Worm (Caenorhabditis elegans): ENCODE data around the gene T24B8.7.

DNA sequence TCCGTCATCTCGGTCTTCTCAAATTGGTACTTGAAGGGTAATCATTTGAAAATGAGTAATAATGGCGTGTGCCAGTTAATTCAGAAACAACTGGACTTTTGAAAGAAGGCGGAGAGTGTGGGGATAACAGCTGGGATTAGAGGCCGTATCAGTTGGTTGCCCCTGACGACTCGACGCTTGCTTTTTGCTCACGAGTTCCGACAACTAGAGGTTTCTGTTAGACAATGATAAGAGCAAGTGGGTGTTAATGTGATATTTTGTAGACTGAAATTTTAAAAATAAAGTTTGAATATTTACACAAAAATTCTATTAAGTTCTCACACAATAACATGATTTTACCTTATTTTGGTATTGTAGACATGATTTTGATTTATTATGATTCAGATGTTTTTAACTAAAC, 48.4 kb downstream of the T24B8.7 start, which contains the start of gene F44G4.7:
- no peak for TF ChIP-seq flt-1 (GFP tag; IDR thresholded peaks at IDR 0.05)
- TF ChIP-seq T22C8.4 (GFP tag; IDR thresholded peaks at IDR 0.05), result no peak
- TF ChIP-seq cog-1 (tag; optimal IDR thresholded peaks at IDR 0.05), result no peak
- no peak for TF ChIP-seq ztf-23 (GFP tag; IDR thresholded peaks at IDR 0.05)
- no peak for TF ChIP-seq ref-1 (GFP tag; conservative IDR thresholded peaks at IDR 0.05)
- TF ChIP-seq klf-2 (GFP tag; conservative IDR thresholded peaks at IDR 0.05), result no peak
- TF ChIP-seq tab-1 (GFP tag; IDR thresholded peaks at IDR 0.05), result no peak
- no peak for TF ChIP-seq med-1 (GFP tag; optimal IDR thresholded peaks at IDR 0.05; ENCODE audit: insufficient read depth)
